Worm (Caenorhabditis elegans) whole organism, late embryonic: Measurements from ENCODE around the gene EEED8.2.
A peak's percentile ranks its signal among the peaks of the same experiment; 100 is the strongest.

Source experiments
- C38D4.7 ChIP-seq: fragments of 200-800 bp; sonication (Bioruptor generic); optimal IDR thresholded peaks from 2 replicates; lab custom pipeline; 2018; ENCODE audit warnings: mild to moderate bottlenecking, missing genetic modification characterization, moderate library complexity, missing compliant biosample characterization
- K02D7.2 ChIP-seq: sonication (generic microtip); optimal IDR thresholded peaks from 2 replicates; lab custom pipeline; 2017; ENCODE audit warnings: mild to moderate bottlenecking, missing genetic modification characterization, missing compliant biosample characterization
- K09A11.1 ChIP-seq: sonication (generic microtip); optimal IDR thresholded peaks from 2 replicates; lab custom pipeline; 2017; ENCODE audit warnings: antibody characterized with exemption, mild to moderate bottlenecking, missing genetic modification characterization, missing compliant biosample characterization; ENCODE audit not compliant: insufficient read depth
- T23F11.4 ChIP-seq: fragments of 200-800 bp; sonication (Bioruptor generic); optimal IDR thresholded peaks from 2 replicates; lab custom pipeline; 2018; ENCODE audit warnings: mild to moderate bottlenecking, missing genetic modification characterization, missing compliant biosample characterization
- ahr-1 ChIP-seq: sonication (generic microtip); optimal IDR thresholded peaks from 2 replicates; lab custom pipeline; 2016; ENCODE audit warnings: missing genetic modification characterization, missing compliant biosample characterization
- ama-1 ChIP-seq: fragments of 150-350 bp; optimal IDR thresholded peaks from 2 replicates; lab custom pipeline; 2014
- ceh-14 ChIP-seq: sonication (generic microtip); optimal IDR thresholded peaks from 2 replicates; lab custom pipeline; 2016; ENCODE audit warnings: missing genotype, missing genetic modification characterization, missing compliant biosample characterization
- ceh-18 ChIP-seq: sonication (generic microtip); optimal IDR thresholded peaks from 2 replicates; lab custom pipeline; 2016; ENCODE audit warnings: missing genetic modification characterization, missing compliant biosample characterization
- ceh-19 ChIP-seq: fragments of 200-800 bp; sonication (Bioruptor generic); optimal IDR thresholded peaks from 2 replicates; lab custom pipeline; 2018; ENCODE audit warnings: mild to moderate bottlenecking, missing genetic modification characterization, missing compliant biosample characterization
- ceh-24 ChIP-seq: sonication (generic microtip); optimal IDR thresholded peaks from 2 replicates; lab custom pipeline; 2016; ENCODE audit warnings: mild to moderate bottlenecking, missing genetic modification characterization, missing compliant biosample characterization
- ceh-34 ChIP-seq: sonication (generic microtip); optimal IDR thresholded peaks from 2 replicates; lab custom pipeline; 2016; ENCODE audit warnings: mild to moderate bottlenecking, missing genetic modification characterization, missing compliant biosample characterization
- ceh-45 ChIP-seq: fragments of 200-800 bp; sonication (Bioruptor generic); IDR thresholded peaks from 2 replicates; pipeline ENCODE4 v1.3.6; 2022; ENCODE audit warnings: missing genetic modification reagents, missing genetic modification characterization, missing compliant biosample characterization
- ceh-9 ChIP-seq: sonication (generic microtip); optimal IDR thresholded peaks from 2 replicates; lab custom pipeline; 2016; ENCODE audit warnings: mild to moderate bottlenecking, missing genetic modification characterization, inconsistent platforms, missing compliant biosample characterization
- che-1 ChIP-seq: sonication (generic microtip); optimal IDR thresholded peaks from 2 replicates; lab custom pipeline; 2016; ENCODE audit warnings: mild to moderate bottlenecking, missing genetic modification characterization, missing compliant biosample characterization
- dmd-4 ChIP-seq: sonication (generic microtip); optimal IDR thresholded peaks from 2 replicates; lab custom pipeline; 2016; ENCODE audit warnings: borderline replicate concordance, missing genetic modification characterization, missing compliant biosample characterization
- elt-2 ChIP-seq: sonication (generic microtip); optimal IDR thresholded peaks from 2 replicates; lab custom pipeline; 2016; ENCODE audit warnings: missing genetic modification reagents, missing genetic modification characterization, missing compliant biosample characterization
- elt-4 ChIP-seq: sonication (generic microtip); optimal IDR thresholded peaks from 2 replicates; lab custom pipeline; 2016; ENCODE audit warnings: missing genetic modification characterization, missing compliant biosample characterization
- ets-4 ChIP-seq: sonication (generic microtip); optimal IDR thresholded peaks from 2 replicates; lab custom pipeline; 2016; ENCODE audit warnings: missing genetic modification characterization, missing compliant biosample characterization
- eyg-1 ChIP-seq: sonication (generic microtip); optimal IDR thresholded peaks from 2 replicates; lab custom pipeline; 2016; ENCODE audit warnings: missing genotype, missing genetic modification characterization, missing compliant biosample characterization
- fax-1 ChIP-seq: sonication (generic microtip); optimal IDR thresholded peaks from 2 replicates; lab custom pipeline; 2016; ENCODE audit warnings: missing genotype, missing genetic modification characterization, missing compliant biosample characterization
- fkh-6 ChIP-seq: sonication (generic microtip); optimal IDR thresholded peaks from 2 replicates; lab custom pipeline; 2016; ENCODE audit warnings: missing genetic modification characterization, missing compliant biosample characterization
- hlh-15 ChIP-seq: sonication (generic microtip); optimal IDR thresholded peaks from 2 replicates; lab custom pipeline; 2016; ENCODE audit warnings: missing genetic modification characterization, missing compliant biosample characterization
- hlh-30 ChIP-seq: sonication (generic microtip); optimal IDR thresholded peaks from 2 replicates; lab custom pipeline; 2017; ENCODE audit warnings: antibody characterized with exemption, missing genetic modification characterization, missing compliant biosample characterization; ENCODE audit not compliant: insufficient read depth
- hlh-6 ChIP-seq: sonication (generic microtip); optimal IDR thresholded peaks from 2 replicates; lab custom pipeline; 2016; ENCODE audit warnings: missing genotype, missing genetic modification characterization, missing compliant biosample characterization
- hlh-8 ChIP-seq: sonication (generic microtip); optimal IDR thresholded peaks from 2 replicates; lab custom pipeline; 2016; ENCODE audit warnings: missing genotype, missing genetic modification characterization, missing compliant biosample characterization
- lim-6 ChIP-seq: sonication (generic microtip); optimal IDR thresholded peaks from 2 replicates; lab custom pipeline; 2016; ENCODE audit warnings: missing genetic modification characterization, missing compliant biosample characterization
- lin-11 ChIP-seq: fragments of 200-800 bp; sonication (Bioruptor generic); optimal IDR thresholded peaks from 2 replicates; lab custom pipeline; 2018; ENCODE audit warnings: mild to moderate bottlenecking, missing genetic modification characterization, missing compliant biosample characterization
- mec-3 ChIP-seq: sonication (generic microtip); optimal IDR thresholded peaks from 2 replicates; lab custom pipeline; 2016; ENCODE audit warnings: borderline replicate concordance, missing genetic modification characterization, missing compliant biosample characterization
- nhr-11 ChIP-seq: fragments of 150-350 bp; optimal IDR thresholded peaks from 2 replicates; lab custom pipeline; 2014; ENCODE audit warnings: missing biosample characterization, missing genetic modification characterization
- nhr-232 ChIP-seq: sonication (generic microtip); optimal IDR thresholded peaks from 2 replicates; lab custom pipeline; 2016; ENCODE audit warnings: missing genetic modification characterization, missing compliant biosample characterization
- odd-2 ChIP-seq: sonication (generic microtip); optimal IDR thresholded peaks from 2 replicates; lab custom pipeline; 2017; ENCODE audit warnings: antibody characterized with exemption, mild to moderate bottlenecking, missing genetic modification characterization, missing compliant biosample characterization
- pag-3 ChIP-seq: sonication (generic microtip); optimal IDR thresholded peaks from 2 replicates; lab custom pipeline; 2016; ENCODE audit warnings: missing compliant biosample characterization, missing genetic modification characterization, borderline replicate concordance
- pat-9 ChIP-seq: fragments of 200-800 bp; sonication (Bioruptor generic); optimal IDR thresholded peaks from 2 replicates; lab custom pipeline; 2018; ENCODE audit warnings: mild to moderate bottlenecking, missing genetic modification characterization, moderate library complexity, missing compliant biosample characterization
- pha-4 ChIP-seq: fragments of 150-350 bp; optimal IDR thresholded peaks from 2 replicates; lab custom pipeline; 2018; ENCODE audit warnings: missing biosample characterization, missing genetic modification reagents, missing genetic modification characterization
- pqm-1 ChIP-seq: sonication (generic microtip); optimal IDR thresholded peaks from 2 replicates; lab custom pipeline; 2016; ENCODE audit warnings: missing genetic modification characterization, missing compliant biosample characterization
- rnt-1 ChIP-seq: sonication (generic microtip); optimal IDR thresholded peaks from 2 replicates; lab custom pipeline; 2016; ENCODE audit warnings: missing genetic modification characterization, missing compliant biosample characterization
- sdc-2 ChIP-seq: sonication (generic microtip); optimal IDR thresholded peaks from 2 replicates; lab custom pipeline; 2016; ENCODE audit warnings: missing genotype, missing genetic modification characterization, missing compliant biosample characterization
- sox-2 ChIP-seq: fragments of 200-800 bp; sonication (Bioruptor generic); IDR thresholded peaks from 2 replicates; pipeline ENCODE4 v1.3.6; 2022; ENCODE audit warnings: missing genetic modification reagents, missing genetic modification characterization, missing compliant biosample characterization
- syd-9 ChIP-seq: sonication (generic microtip); optimal IDR thresholded peaks from 2 replicates; lab custom pipeline; 2016; ENCODE audit warnings: mild to moderate bottlenecking, missing genetic modification characterization, moderate library complexity, missing compliant biosample characterization
- tbx-2 ChIP-seq: sonication (generic microtip); optimal IDR thresholded peaks from 2 replicates; lab custom pipeline; 2016; ENCODE audit warnings: missing genetic modification characterization, missing compliant biosample characterization
- ttx-3 ChIP-seq: sonication (generic microtip); optimal IDR thresholded peaks from 2 replicates; lab custom pipeline; 2016; ENCODE audit warnings: missing genetic modification reagents, missing genetic modification characterization, missing compliant biosample characterization
- unc-3 ChIP-seq, 2 experiments: fragments of 200-800 bp in 1 of 2; sonication (Bioruptor generic) in 1 of 2; sonication (generic microtip) in 1 of 2; conservative IDR thresholded peaks in 1 of 2; optimal IDR thresholded peaks in 1 of 2; 2 replicates each; pipeline versions ENCODE4 v1.3.6 to Lab custom; 2016 to 2022; ENCODE audit warnings: missing compliant biosample characterization in 2 of 2, missing genetic modification characterization in 2 of 2, missing genetic modification reagents in 1 of 2
- unc-42 ChIP-seq: sonication (generic microtip); optimal IDR thresholded peaks from 2 replicates; lab custom pipeline; 2016; ENCODE audit warnings: missing genotype, missing genetic modification characterization, missing compliant biosample characterization
- unc-55 ChIP-seq: sonication (generic microtip); optimal IDR thresholded peaks from 2 replicates; lab custom pipeline; 2017; ENCODE audit warnings: missing biosample characterization, missing genetic modification reagents, missing genetic modification characterization
- zip-5 ChIP-seq: sonication (generic microtip); optimal IDR thresholded peaks from 2 replicates; lab custom pipeline; 2016; ENCODE audit warnings: missing genetic modification characterization, missing compliant biosample characterization

The EEED8.2 gene

ce11 chrII:5389831-5390323 lies 26.6 kb upstream of the EEED8.2 start, which contains the start of gene ndx-6 (continued):
- no peak for TF ChIP-seq ama-1 (lab: Kevin White, UChicago)
- TF ChIP-seq ttx-3 (tag; lab: Kevin White, UChicago): peak; percentile 19
- TF ChIP-seq hlh-15 (tag; lab: Kevin White, UChicago): no peak
- no peak for TF ChIP-seq unc-55 (GFP tag; lab: Kevin White, UChicago)
- TF ChIP-seq lin-11: no peak
- TF ChIP-seq hlh-30 (tag; lab: Kevin White, UChicago): no peak
- TF ChIP-seq che-1 (tag; lab: Kevin White, UChicago): no peak
- TF ChIP-seq ets-4 (tag; lab: Kevin White, UChicago): peak; percentile 16
- TF ChIP-seq sdc-2 (tag; lab: Kevin White, UChicago): peak; percentile 11
- peak; percentile 44 for TF ChIP-seq unc-42 (tag; lab: Kevin White, UChicago)
- TF ChIP-seq hlh-8 (tag; lab: Kevin White, UChicago): peak; percentile 10
- no peak for TF ChIP-seq fax-1 (tag; lab: Kevin White, UChicago)
- peak; percentile 42 for TF ChIP-seq pat-9 (tag; lab: Kevin White, UChicago)
- no peak for TF ChIP-seq pqm-1 (tag; lab: Kevin White, UChicago)
- peak; percentile 44 for TF ChIP-seq fkh-6 (tag; lab: Kevin White, UChicago)
- TF ChIP-seq ceh-9: no peak
- TF ChIP-seq syd-9 (tag; lab: Kevin White, UChicago): no peak
- peak; percentile 91 for TF ChIP-seq elt-2 (tag; lab: Kevin White, UChicago)
- peak; percentile 71 for TF ChIP-seq tbx-2 (tag; lab: Kevin White, UChicago)
- no peak for TF ChIP-seq zip-5 (tag; lab: Kevin White, UChicago)
- TF ChIP-seq unc-3 (GFP tag; conservative IDR thresholded peaks at IDR 0.05; lab: Robert Waterston, UW): no peak
- peak; percentile 58 for TF ChIP-seq unc-3 (tag; optimal IDR thresholded peaks at IDR 0.05; lab: Kevin White, UChicago)
- TF ChIP-seq lim-6: no peak
- no peak for TF ChIP-seq T23F11.4
- no peak for TF ChIP-seq nhr-11 (tag; lab: Kevin White, UChicago)
- TF ChIP-seq ceh-14: no peak
- no peak for TF ChIP-seq eyg-1 (tag; lab: Kevin White, UChicago)
- TF ChIP-seq mec-3 (tag; lab: Kevin White, UChicago): no peak
- peak; percentile 60 for TF ChIP-seq ceh-18 (tag; lab: Kevin White, UChicago)
- TF ChIP-seq rnt-1 (tag; lab: Kevin White, UChicago): peak; percentile 43
- no peak for TF ChIP-seq elt-4 (tag; lab: Kevin White, UChicago)
- TF ChIP-seq C38D4.7: peak; percentile 16
- peak; percentile 56 for TF ChIP-seq ceh-34 (tag; lab: Kevin White, UChicago)
- TF ChIP-seq hlh-6 (tag; lab: Kevin White, UChicago): no peak

- peak; percentile 2 for TF ChIP-seq elt-2 (tag; lab: Kevin White, UChicago)
- no peak for TF ChIP-seq ceh-9
Observed at ce11 chrII:5391447-5391846, 25.1 kb upstream of the EEED8.2 start.

DNA sequence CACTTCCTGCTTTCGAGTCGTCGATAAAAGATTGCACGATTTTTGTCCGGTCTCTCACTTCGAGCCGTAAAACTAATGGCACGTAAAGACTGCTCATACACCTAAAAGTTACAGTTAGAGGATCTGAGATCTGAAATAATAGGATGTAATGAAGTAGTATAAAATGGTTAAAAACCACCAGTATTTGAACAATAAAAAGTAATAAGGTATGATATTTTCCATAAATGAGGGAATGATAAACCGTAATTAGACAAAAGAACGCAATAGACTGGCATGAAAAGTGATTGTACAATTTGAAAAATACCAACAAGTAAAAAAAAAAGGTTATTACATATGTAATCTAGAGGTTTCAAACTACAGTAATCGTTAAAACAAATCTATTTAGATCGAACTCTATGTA lies 23.4 kb upstream of the EEED8.2 start, which contains the start of gene brap-2:
Gene brap-2, minus strand, starts transcription at position 101 of the 400 bp plus-strand sequence.
- TF ChIP-seq ahr-1 (tag; lab: Kevin White, UChicago): no peak

DNA sequence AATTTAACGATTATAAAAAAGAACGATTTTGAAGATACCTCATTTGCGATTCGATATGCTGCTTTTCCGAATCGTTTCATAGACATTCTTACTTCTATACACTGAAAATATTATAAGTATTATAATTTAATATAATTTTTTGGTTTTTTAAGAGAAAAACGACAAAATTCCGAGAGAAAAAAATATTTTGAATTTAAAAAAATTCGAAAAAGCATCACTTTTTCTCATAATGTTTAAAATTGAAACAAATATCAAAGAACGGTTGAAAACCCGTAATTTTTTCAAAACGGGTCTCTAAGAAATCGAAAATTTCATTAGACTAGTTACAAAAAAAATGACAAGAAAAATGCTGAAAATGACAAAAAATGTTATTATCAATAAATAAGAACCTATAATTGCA lies 20.9 kb upstream of the EEED8.2 start, which contains the start of gene pink-1:
Gene pink-1, minus strand, starts transcription at position 101 of the 400 bp plus-strand sequence.
- TF ChIP-seq pha-4 (tag; lab: Kevin White, UChicago): no peak
- TF ChIP-seq eyg-1 (tag; lab: Kevin White, UChicago): no peak
- no peak for TF ChIP-seq fax-1 (tag; lab: Kevin White, UChicago)
- TF ChIP-seq K02D7.2 (tag; lab: Kevin White, UChicago): no peak
- no peak for TF ChIP-seq lin-11
- no peak for TF ChIP-seq odd-2 (tag; lab: Kevin White, UChicago)
- no peak for TF ChIP-seq unc-55 (GFP tag; lab: Kevin White, UChicago)
- TF ChIP-seq nhr-232 (tag; lab: Kevin White, UChicago): no peak
- no peak for TF ChIP-seq ceh-24
- no peak for TF ChIP-seq dmd-4
- no peak for TF ChIP-seq tbx-2 (tag; lab: Kevin White, UChicago)
- TF ChIP-seq ceh-45 (GFP tag; lab: Robert Waterston, UW): no peak
- no peak for TF ChIP-seq ets-4 (tag; lab: Kevin White, UChicago)
- no peak for TF ChIP-seq sox-2
- no peak for TF ChIP-seq K09A11.1
- no peak for TF ChIP-seq pag-3 (tag; lab: Kevin White, UChicago)
- TF ChIP-seq zip-5 (tag; lab: Kevin White, UChicago): no peak
- no peak for TF ChIP-seq ceh-19
- TF ChIP-seq, all 69 proteins: peak for 0
